Worm (Caenorhabditis elegans) whole organism, midembryonic: ENCODE results near the gene msi-1.

ENCODE experiments used
- cog-1 ChIP-seq: sonication (generic microtip); optimal IDR thresholded peaks from 2 replicates; lab custom pipeline; 2016; ENCODE audit warnings: missing genetic modification characterization, missing compliant biosample characterization
- flt-1 ChIP-seq: fragments of 200-800 bp; sonication (Bioruptor generic); IDR thresholded peaks from 2 replicates; pipeline ENCODE4 v1.3.6; 2022; ENCODE audit warnings: missing genetic modification characterization, missing compliant biosample characterization
- ref-1 ChIP-seq: fragments of 200-800 bp; sonication (Bioruptor generic); conservative IDR thresholded peaks from 2 replicates; pipeline ENCODE4 v1.3.6; 2022; ENCODE audit warnings: missing genetic modification reagents, missing genetic modification characterization, missing compliant biosample characterization
- ztf-23 ChIP-seq: fragments of 200-800 bp; sonication (Bioruptor generic); IDR thresholded peaks from 2 replicates; pipeline ENCODE4 v1.3.6; 2022; ENCODE audit warnings: missing genetic modification reagents, missing genetic modification characterization, missing compliant biosample characterization

DNA sequence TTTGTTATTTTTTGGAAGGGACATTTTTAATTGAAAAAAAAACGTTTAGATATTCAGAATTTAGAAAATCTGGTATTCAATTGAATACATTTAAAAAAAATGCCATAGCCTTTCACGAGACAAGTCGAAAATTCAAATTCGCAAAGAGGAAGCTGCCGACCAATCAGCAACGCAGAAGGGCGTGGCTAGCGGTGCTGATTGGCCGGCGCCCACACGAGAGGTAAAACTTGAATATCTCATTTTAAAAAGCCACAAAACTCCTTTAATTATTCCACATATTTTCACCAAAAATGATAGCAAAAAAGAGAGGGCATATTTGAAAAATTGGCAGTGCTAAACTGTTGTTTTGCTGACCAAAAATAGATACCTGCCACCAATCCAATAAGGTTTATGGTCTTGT lies 1.7 kb downstream of the msi-1 start:
- TF ChIP-seq ref-1 (no peak), ztf-23 (GFP tag; lab: Robert Waterston, UW) (no peak), flt-1 (no peak), cog-1 (no peak)
